Fruit fly (Drosophila melanogaster): ENCODE data around the gene CG7600.

CG7600 gene

DNA sequence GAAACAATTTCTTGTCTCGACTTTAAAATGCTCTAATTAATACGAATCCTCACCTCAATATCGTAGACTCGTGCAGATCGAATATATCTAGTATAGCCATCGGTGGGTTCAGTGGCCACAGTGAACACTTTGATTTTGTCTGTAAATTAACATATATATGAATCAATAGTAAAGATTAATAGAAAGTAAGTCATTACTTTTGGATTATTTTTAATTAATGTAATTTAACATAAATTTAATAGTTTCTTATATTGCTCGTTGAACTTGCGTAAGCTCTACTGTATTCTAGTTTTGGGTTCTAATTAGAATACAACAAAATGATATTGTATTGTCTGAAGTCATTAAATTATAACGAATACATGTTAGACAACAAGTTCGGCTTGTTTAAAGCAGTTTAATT lies 5.7 kb upstream of the CG7600 start:
- TF ChIP-seq CG8478 (optimal IDR thresholded peaks at IDR 0.05): no peak
- TF ChIP-seq CTCF (optimal IDR thresholded peaks at IDR 0.05): no peak

DNA sequence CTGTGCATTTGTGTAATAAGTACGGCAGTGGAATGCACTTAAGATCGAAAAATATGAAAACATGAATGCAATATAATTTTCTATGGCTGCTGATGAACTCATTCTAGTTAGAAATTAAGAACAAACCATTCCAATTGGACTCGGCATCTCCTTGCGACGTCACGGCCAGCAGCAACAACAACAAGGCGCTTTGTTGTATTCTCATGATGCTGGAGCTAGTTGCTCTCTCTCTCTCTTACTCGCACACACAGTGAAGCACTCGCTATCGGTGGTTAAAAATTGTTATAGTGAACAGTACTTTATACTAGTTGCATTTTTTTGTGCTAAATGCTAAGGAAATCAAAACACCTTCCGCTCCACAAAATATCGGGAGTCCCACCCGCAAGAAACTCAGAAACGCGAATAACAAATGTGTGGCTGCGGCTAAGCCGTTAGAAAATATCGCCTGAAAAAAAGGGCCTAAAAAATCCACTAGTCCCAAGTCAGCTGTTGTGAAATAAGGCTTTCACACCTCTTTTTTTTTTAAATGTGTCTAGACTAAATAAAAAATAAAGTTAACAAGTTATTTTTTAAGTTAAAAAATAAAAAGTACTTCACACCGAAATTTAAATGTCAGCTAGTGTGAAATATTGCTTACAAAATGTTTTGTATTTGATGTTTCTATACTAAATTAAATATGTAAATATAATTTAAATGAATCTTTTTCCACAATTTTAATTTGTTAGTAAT lies 4.8 kb upstream of the CG7600 start, which contains the start of gene Plod:
TSS of gene Plod (minus strand) at position 409 of the 729 bp plus-strand sequence.
- TF ChIP-seq CTCF (optimal IDR thresholded peaks at IDR 0.05): peak in 1 of 2 experiments; percentile 28
- TF ChIP-seq CG8478 (optimal IDR thresholded peaks at IDR 0.05): no peak

DNA sequence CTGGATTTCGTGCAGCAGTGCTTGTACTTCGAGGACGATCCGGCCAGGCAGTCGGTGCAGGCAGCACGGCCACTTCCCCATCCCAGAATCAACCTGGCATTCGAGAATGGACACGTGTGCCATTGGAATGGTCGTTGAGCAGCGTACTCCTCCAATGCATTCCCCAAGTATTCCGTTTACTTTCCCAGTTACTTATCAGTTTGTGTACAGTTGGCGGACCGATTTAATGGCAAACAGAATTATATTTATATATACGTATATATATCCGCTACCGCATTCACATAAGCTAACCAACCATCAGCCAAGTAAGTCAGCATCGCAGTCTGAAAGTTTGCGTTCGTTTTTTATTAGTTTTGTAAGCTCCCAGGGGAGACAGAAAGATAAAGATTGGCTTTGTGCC lies 3.1 kb downstream of the CG7600 start:
- TF ChIP-seq CG8478 (optimal IDR thresholded peaks at IDR 0.05): no peak
- no peak for TF ChIP-seq CTCF (optimal IDR thresholded peaks at IDR 0.05)

DNA sequence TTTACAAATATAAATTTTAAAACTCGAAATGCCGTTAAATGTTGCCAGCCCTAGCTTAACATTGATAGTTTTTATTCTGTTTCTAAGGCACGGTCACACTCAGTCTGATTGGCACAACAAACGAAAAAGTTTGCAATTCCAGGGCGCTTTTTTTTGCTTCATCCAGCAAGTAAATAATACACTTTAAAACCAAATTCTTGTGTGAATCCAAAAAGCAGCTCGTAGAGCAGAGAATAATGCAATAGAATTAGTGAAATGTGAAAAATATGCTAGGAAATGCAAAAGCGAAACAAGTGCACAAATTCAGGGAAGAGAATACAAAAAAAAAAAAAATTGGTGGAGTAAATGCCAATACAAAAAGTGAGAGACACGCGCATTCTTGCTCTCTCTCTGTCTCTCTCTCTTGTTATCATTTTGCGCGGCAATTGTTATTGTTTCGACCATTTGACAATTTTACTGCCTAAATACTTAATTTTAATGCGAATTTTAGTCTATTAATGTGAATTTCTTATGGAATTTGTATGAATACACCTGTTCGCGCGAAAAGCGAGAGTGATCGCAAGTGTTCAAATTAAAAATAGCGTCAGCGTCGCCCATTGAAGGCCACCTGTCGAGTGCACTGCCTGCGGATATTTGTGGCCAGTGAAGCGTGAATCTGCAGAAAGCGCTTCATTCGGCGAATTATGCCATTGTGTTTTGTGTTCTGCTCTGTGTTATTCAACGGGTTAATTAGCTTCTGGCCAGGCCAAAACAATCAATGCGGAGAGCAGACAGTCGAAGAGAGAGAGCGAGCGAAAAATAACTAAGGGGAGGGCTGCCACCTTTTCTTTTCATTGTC lies 4.0 kb downstream of the CG7600 start, which contains the start of gene CG42671:
TSS of gene CG42671 (plus strand) at position 100 of the 838 bp plus-strand sequence.
- TF ChIP-seq CTCF (optimal IDR thresholded peaks at IDR 0.05): no peak
- no peak for TF ChIP-seq CG8478 (optimal IDR thresholded peaks at IDR 0.05)

DNA sequence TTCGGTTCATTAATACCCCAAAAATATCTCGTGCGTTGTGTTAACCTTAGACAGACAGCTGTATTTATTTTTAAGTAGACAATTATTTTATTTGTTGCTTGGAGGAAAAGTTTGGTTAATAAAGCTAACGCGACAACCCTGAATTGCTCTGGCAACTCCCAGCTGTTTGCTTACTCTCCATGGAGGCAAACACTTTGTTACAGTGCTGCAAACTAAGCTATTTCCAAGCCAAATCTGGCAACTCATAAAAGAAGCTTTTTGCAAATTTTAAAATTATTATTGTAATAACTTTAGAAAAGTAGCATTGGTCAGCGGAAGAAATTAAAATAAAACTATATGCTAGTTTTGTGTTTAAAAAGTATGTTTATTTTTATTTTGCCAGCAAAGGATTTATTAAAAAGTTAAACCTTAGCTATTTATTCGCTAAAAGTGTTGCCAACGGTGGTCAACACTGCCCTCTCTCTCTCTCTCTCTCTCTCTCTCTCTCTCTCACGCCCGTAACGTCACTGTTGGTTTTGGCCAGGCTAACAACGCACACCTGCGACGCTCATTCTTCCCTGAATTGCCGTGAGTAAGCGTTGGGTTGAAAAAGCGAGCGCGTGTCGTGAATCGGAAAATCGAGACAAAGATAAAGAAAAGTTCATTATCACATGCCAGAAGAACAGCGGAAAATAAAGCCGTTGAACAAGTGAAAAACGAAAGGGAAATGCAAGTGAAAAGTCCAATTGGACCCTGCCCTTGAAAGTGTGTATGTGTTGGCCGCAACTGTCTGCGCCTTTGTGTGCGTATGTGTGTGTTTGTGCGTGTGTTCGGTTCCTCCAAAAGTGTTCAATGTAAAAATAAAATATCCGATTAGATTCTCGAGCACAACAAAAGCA lies 4.9 kb downstream of the CG7600 start:
- no peak for TF ChIP-seq CG8478 (optimal IDR thresholded peaks at IDR 0.05)
- TF ChIP-seq CTCF (optimal IDR thresholded peaks at IDR 0.05): no peak

DNA sequence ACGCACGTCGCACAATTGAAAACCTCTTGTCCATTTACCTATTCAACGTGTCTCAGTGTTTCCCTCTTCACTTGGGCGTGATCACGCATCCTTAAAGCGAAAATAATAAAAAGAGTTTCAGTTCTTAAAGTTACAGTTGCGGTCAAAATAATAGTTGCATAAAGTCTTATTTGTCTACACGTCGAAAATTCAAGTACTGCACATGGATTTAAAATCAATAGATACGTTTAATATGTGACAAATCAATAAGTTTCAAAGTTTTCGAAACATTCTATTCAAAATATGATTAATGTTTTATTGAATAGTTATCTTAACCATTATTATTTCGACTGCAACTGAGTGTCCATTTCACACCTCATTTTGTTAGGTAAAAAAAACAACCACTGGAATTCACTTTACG lies 5.6 kb downstream of the CG7600 start:
- TF ChIP-seq CTCF (optimal IDR thresholded peaks at IDR 0.05): no peak
- no peak for TF ChIP-seq CG8478 (optimal IDR thresholded peaks at IDR 0.05)

DNA sequence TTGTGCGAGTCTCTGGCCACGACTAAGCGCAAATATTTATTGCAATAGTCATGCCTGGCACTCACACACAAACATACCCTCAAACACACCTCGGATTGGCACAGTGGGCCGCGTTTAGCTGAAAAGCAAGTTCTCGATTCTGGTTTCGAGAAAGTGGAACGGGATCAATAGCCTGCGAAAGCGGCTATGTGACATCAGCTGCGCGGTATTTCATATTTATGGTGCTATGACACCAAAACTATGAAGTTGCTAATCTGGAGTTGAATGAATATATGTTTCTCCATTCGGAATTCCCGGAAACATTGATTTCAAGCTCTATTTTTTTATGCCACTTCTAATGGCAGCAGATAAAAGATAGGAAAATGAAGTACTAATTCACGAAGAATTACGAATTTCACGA lies 7.3 kb downstream of the CG7600 start:
- no peak for TF ChIP-seq CG8478 (optimal IDR thresholded peaks at IDR 0.05)
- TF ChIP-seq CTCF (optimal IDR thresholded peaks at IDR 0.05): no peak

DNA sequence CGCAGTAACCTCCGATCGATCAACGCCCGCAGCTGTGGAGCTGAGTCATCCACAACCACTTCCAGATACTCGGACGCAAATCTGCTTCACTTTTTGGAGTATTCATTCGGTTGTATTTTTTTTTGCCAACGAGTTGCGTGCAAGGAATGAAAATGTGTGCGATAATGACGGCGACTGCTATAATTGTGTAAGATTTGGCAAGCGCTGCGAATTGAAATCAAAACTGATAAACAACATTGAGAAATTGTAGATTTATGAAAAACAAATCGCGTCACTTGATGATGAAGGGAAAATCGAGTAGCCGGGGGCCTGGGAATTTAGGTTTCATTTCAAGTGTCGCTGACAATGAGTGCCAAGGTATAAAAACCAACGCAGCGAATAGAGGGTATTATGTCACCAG lies 8.3 kb downstream of the CG7600 start:
- TF ChIP-seq CG8478 (optimal IDR thresholded peaks at IDR 0.05) (no peak), CTCF (optimal IDR thresholded peaks at IDR 0.05) (no peak)

DNA sequence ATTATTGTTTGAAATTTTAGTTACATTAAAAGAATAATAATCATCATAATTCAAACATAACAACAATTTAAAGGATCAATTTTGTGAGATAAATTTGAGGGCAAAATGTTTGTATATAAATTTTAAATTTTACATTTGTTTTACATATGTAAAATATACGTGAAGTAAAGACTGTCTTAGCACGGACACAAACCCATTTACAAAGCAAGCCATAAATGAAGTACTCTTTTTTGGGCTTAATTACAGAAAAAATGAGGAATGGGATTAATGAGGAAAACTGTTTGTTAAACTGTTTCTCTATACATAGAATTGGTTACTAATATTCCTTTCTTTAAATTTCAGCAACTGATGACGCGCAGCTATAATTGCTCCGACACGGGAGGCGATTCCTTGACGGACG lies 14.1 kb downstream of the CG7600 start:
- TF ChIP-seq CTCF (optimal IDR thresholded peaks at IDR 0.05) (peak in 1 of 2 experiments; percentile 49), CG8478 (optimal IDR thresholded peaks at IDR 0.05) (no peak)

DNA sequence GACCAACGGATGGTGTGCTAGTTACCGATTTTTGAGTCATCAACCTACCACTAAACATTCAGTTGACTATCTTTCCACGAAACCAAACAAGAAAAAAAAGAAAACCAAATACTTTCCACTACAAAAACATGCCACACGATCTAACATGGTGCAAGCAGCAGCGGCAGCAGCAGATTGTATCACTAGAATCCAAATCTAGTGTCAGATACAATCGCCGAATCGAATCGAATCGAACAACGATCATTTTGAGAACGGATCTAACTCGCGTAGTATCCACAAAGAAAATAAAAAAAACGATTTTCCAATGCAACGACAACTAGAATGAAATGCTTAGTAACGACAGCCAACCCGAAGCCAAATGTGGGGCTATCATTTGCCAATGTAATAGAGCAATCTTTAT lies 17.1 kb downstream of the CG7600 start:
- TF ChIP-seq CTCF (optimal IDR thresholded peaks at IDR 0.05) (no peak), CG8478 (optimal IDR thresholded peaks at IDR 0.05) (no peak)

DNA sequence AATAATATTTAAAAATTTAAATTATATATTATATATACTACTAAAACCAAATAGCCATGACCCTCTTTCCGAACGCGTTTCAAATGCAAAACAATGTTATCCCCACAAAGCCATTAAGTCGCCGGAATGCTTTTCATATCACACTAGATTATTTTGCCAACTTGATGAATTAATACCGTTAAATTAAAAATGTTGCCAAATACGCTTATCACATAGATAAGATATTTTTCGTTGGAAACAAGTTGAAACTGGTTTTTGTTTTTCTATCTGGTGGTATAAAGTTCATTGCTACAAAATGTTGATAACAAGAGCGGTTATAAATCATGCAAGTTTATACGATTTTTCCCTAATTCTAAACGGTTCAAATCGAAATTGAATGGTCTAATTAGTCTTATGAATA lies 23.0 kb downstream of the CG7600 start:
- TF ChIP-seq CG8478 (optimal IDR thresholded peaks at IDR 0.05) (no peak), CTCF (optimal IDR thresholded peaks at IDR 0.05) (no peak)

DNA sequence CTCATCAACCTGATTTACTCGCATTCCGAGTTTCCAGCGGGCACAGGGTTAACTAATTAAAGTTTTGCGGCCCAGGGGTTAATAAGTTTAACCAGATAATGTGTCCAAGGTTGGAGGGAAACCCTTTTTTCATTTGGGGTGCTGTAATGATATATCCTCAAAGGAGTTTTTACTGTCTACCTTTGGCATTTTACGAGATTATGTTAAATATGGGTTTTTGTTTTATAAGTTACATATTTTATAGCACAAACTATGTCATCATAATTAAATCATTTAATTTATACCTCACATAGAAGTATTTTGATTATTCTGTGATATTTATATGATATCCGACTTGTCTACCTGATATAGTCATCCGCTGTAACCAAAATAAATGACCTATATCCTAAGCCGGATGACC lies 25.5 kb downstream of the CG7600 start, which contains the start of gene Ir68a:
TSS of gene Ir68a (minus strand) at position 101 of the 400 bp plus-strand sequence.
- no peak for TF ChIP-seq CG8478 (optimal IDR thresholded peaks at IDR 0.05)
- no peak for TF ChIP-seq CTCF (optimal IDR thresholded peaks at IDR 0.05)

DNA sequence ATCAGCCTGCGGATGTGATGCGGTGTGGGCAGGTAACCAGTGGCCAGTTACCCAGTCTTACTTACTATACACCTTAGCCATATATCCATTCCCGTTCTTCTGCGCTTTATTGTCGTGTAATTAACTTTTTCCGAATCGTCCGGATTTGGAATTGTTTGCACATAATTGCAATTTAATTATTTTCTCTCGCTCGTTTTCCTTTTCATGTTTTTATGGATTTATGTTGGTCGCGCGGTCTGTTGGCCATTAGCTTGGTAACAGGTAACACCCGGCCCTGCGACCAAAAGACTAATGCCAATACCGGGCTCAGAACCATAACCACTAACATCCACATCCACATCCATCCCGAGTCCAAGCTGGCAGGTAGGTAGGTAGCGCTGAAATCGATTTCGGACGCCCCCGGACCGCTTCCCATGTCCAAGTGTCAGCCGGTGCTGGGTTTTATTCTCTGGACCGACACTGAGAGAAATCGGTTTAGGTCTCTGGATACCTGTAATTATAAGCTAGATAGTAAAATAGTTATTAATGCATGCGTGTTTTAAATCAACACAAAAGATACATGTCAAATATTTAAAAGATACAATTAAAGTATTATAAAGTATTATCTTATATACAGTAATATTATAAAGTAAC lies 26.7 kb downstream of the CG7600 start:
- TF ChIP-seq CTCF (optimal IDR thresholded peaks at IDR 0.05): no peak

DNA sequence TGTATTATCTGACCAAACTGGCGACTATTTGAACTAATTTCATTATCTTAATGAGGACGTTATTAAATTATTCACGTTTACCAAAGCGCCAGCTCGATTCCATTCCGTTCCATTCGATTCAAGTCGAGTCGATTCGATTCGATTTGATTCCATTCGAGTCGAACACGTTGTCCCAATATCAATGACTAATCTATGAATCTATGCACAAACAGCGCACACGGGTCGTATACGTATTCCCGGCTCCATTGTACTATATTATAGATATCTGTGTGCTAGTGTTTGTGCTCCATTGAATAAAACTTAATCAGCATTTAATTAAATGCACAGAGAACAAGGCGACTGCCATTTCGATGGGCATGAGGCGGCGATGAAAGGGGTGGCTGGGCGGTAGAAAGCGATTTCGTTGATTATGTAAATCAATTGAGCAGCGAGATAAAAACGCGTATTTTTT lies 28.6 kb downstream of the CG7600 start:
- TF ChIP-seq CG8478 (optimal IDR thresholded peaks at IDR 0.05): no peak
- no peak for TF ChIP-seq CTCF (optimal IDR thresholded peaks at IDR 0.05)
